Worm (Caenorhabditis elegans): ENCODE results near the gene srt-50.

- TF ChIP-seq elt-2 (tag; optimal IDR thresholded peaks at IDR 0.05) (no peak), pax-1 (tag; optimal IDR thresholded peaks at IDR 0.05) (no peak), dve-1 (tag; optimal IDR thresholded peaks at IDR 0.05) (peak; percentile 47), C38D4.7 (GFP tag; optimal IDR thresholded peaks at IDR 0.05) (no peak), zip-5 (tag; optimal IDR thresholded peaks at IDR 0.05) (no peak), tbx-2 (tag; optimal IDR thresholded peaks at IDR 0.05) (peak; percentile 18), ttx-3 (tag; optimal IDR thresholded peaks at IDR 0.05) (no peak), pros-1 (tag; optimal IDR thresholded peaks at IDR 0.05) (no peak)
Observed at ce11 chrIV:15039477-15039876, 35.0 kb upstream of the srt-50 start, which contains the start of gene hrpu-1.

Data from whole organism, late embryonic.